Worm (Caenorhabditis elegans) whole organism, early embryonic: ENCODE data around the gene F42G2.7.

Experiments
- B0310.2 ChIP-seq: sonication (generic microtip); optimal IDR thresholded peaks from 2 replicates; lab custom pipeline; 2016; ENCODE audit warnings: mild to moderate bottlenecking, missing genetic modification characterization, missing compliant biosample characterization
- F13C5.2 ChIP-seq: sonication (generic microtip); optimal IDR thresholded peaks from 2 replicates; lab custom pipeline; 2017; ENCODE audit warnings: mild to moderate bottlenecking, missing genetic modification characterization, inconsistent platforms, missing compliant biosample characterization
- aly-1 ChIP-seq: sonication (generic microtip); optimal IDR thresholded peaks from 2 replicates; lab custom pipeline; 2016; ENCODE audit warnings: missing genetic modification characterization, missing compliant biosample characterization
- ama-1 ChIP-seq: fragments of 150-350 bp; optimal IDR thresholded peaks from 2 replicates; lab custom pipeline; 2014
- ceh-13 ChIP-seq: fragments of 200-800 bp; sonication (Bioruptor generic); optimal IDR thresholded peaks from 2 replicates; lab custom pipeline; 2018; ENCODE audit warnings: mild to moderate bottlenecking, missing genetic modification characterization, missing compliant biosample characterization
- ceh-36 ChIP-seq: sonication (generic microtip); optimal IDR thresholded peaks from 2 replicates; lab custom pipeline; 2016; ENCODE audit warnings: missing genetic modification characterization, inconsistent platforms, missing compliant biosample characterization
- ets-7 ChIP-seq: sonication (generic microtip); optimal IDR thresholded peaks from 2 replicates; lab custom pipeline; 2016; ENCODE audit warnings: missing genotype, missing genetic modification characterization, missing compliant biosample characterization
- flt-1 ChIP-seq: fragments of 200-800 bp; sonication (Bioruptor generic); IDR thresholded peaks from 2 replicates; pipeline ENCODE4 v1.3.6; 2022; ENCODE audit warnings: missing genetic modification characterization, missing compliant biosample characterization
- hmbx-1 ChIP-seq: sonication (generic microtip); optimal IDR thresholded peaks from 2 replicates; lab custom pipeline; 2016; ENCODE audit warnings: mild to moderate bottlenecking, missing genetic modification characterization, missing compliant biosample characterization
- hmg-4 ChIP-seq: fragments of 200-800 bp; sonication (Bioruptor generic); optimal IDR thresholded peaks from 2 replicates; lab custom pipeline; 2018; ENCODE audit warnings: mild to moderate bottlenecking, missing genetic modification characterization, missing compliant biosample characterization
- hnd-1 ChIP-seq: sonication (generic microtip); optimal IDR thresholded peaks from 2 replicates; lab custom pipeline; 2016; ENCODE audit warnings: missing genetic modification characterization, missing compliant biosample characterization
- pes-1 ChIP-seq: fragments of 200-800 bp; sonication (Bioruptor generic); IDR thresholded peaks from 2 replicates; pipeline ENCODE4 v1.3.6; 2022; ENCODE audit warnings: missing genetic modification reagents, missing genetic modification characterization, missing compliant biosample characterization
- scrt-1 ChIP-seq: fragments of 200-800 bp; sonication (Bioruptor generic); IDR thresholded peaks from 2 replicates; pipeline ENCODE4 v1.3.6; 2022; ENCODE audit warnings: missing genetic modification characterization, missing compliant biosample characterization
- sea-1 ChIP-seq: fragments of 200-800 bp; sonication (Bioruptor generic); conservative IDR thresholded peaks from 2 replicates; pipeline ENCODE4 v1.3.6; 2022; ENCODE audit warnings: missing genetic modification characterization, missing compliant biosample characterization
- tbx-11 ChIP-seq: fragments of 200-800 bp; sonication (Bioruptor generic); IDR thresholded peaks from 2 replicates; pipeline ENCODE4 v1.3.6; 2022; ENCODE audit warnings: missing genetic modification characterization, missing compliant biosample characterization
- tbx-37 ChIP-seq: fragments of 200-800 bp; sonication (Bioruptor generic); conservative IDR thresholded peaks from 2 replicates; pipeline ENCODE4 v1.3.6; 2022; ENCODE audit warnings: missing genetic modification reagents, missing genetic modification characterization, missing compliant biosample characterization
- tra-4 ChIP-seq: sonication (generic microtip); optimal IDR thresholded peaks from 2 replicates; lab custom pipeline; 2017; ENCODE audit warnings: missing genetic modification characterization, missing compliant biosample characterization

F42G2.7 gene

ce11 chrII:2455931-2456576, 38.1 kb downstream of the F42G2.7 start:
- TF ChIP-seq scrt-1 (GFP tag; lab: Robert Waterston, UW) (no peak), ceh-13 (GFP tag; lab: Kevin White, UChicago) (no peak), tbx-37 (no peak), hmbx-1 (no peak), tbx-11 (GFP tag; lab: Robert Waterston, UW) (no peak), F13C5.2 (tag; lab: Kevin White, UChicago) (no peak), flt-1 (GFP tag; lab: Robert Waterston, UW) (no peak), pes-1 (GFP tag; lab: Robert Waterston, UW) (no peak), sea-1 (no peak), tra-4 (tag; lab: Kevin White, UChicago) (no peak), ceh-36 (tag; lab: Kevin White, UChicago) (no peak), ets-7 (tag; lab: Kevin White, UChicago) (no peak), aly-1 (tag; lab: Kevin White, UChicago) (no peak), hmg-4 (no peak), hnd-1 (tag; lab: Kevin White, UChicago) (no peak), ama-1 (no peak), B0310.2 (tag; lab: Kevin White, UChicago) (no peak)

ce11 chrII:2456973-2457372, 39.0 kb downstream of the F42G2.7 start:
- TF ChIP-seq ama-1 (no peak), hnd-1 (tag; lab: Kevin White, UChicago) (no peak), flt-1 (GFP tag; lab: Robert Waterston, UW) (no peak), ets-7 (tag; lab: Kevin White, UChicago) (no peak), hmbx-1 (no peak), ceh-36 (tag; lab: Kevin White, UChicago) (no peak)

ce11 chrII:2458881-2459280, 40.9 kb downstream of the F42G2.7 start, which contains the start of gene pqn-42:
Gene pqn-42 (minus strand): TSS chrII:2458981.
- no peak for TF ChIP-seq B0310.2 (tag; lab: Kevin White, UChicago)
- no peak for TF ChIP-seq ets-7 (tag; lab: Kevin White, UChicago)
- no peak for TF ChIP-seq ama-1
- no peak for TF ChIP-seq tbx-11 (GFP tag; lab: Robert Waterston, UW)
- no peak for TF ChIP-seq hmbx-1
- no peak for TF ChIP-seq ceh-36 (tag; lab: Kevin White, UChicago)
- no peak for TF ChIP-seq aly-1 (tag; lab: Kevin White, UChicago)
- TF ChIP-seq tbx-37 = no peak
- no peak for TF ChIP-seq F13C5.2 (tag; lab: Kevin White, UChicago)
- no peak for TF ChIP-seq flt-1 (GFP tag; lab: Robert Waterston, UW)
- TF ChIP-seq pes-1 (GFP tag; lab: Robert Waterston, UW) = no peak
- no peak for TF ChIP-seq hnd-1 (tag; lab: Kevin White, UChicago)
- TF ChIP-seq sea-1 = no peak
- TF ChIP-seq scrt-1 (GFP tag; lab: Robert Waterston, UW) = no peak
- TF ChIP-seq tra-4 (tag; lab: Kevin White, UChicago) = no peak

ce11 chrII:2468885-2469284, 50.9 kb downstream of the F42G2.7 start:
- TF ChIP-seq scrt-1 (GFP tag; lab: Robert Waterston, UW) = no peak
- TF ChIP-seq F13C5.2 (tag; lab: Kevin White, UChicago) = no peak
- no peak for TF ChIP-seq tbx-11 (GFP tag; lab: Robert Waterston, UW)
- no peak for TF ChIP-seq aly-1 (tag; lab: Kevin White, UChicago)
- no peak for TF ChIP-seq tbx-37
- no peak for TF ChIP-seq flt-1 (GFP tag; lab: Robert Waterston, UW)
- TF ChIP-seq hmg-4 = no peak
- TF ChIP-seq hmbx-1 = no peak
- no peak for TF ChIP-seq ets-7 (tag; lab: Kevin White, UChicago)
- TF ChIP-seq sea-1 = no peak
- no peak for TF ChIP-seq ceh-13 (GFP tag; lab: Kevin White, UChicago)
- TF ChIP-seq ceh-36 (tag; lab: Kevin White, UChicago) = no peak
- TF ChIP-seq tra-4 (tag; lab: Kevin White, UChicago) = no peak
- no peak for TF ChIP-seq hnd-1 (tag; lab: Kevin White, UChicago)
- no peak for TF ChIP-seq B0310.2 (tag; lab: Kevin White, UChicago)
- TF ChIP-seq pes-1 (GFP tag; lab: Robert Waterston, UW) = no peak
- no peak for TF ChIP-seq ama-1
